Fruit fly (Drosophila melanogaster) whole organism, embryonic: Measurements from ENCODE around the gene CG14079.

Experiments used
- Atf6 ChIP-seq: fragments of 200-800 bp; sonication (Bioruptor generic); IDR thresholded peaks from 2 replicates; pipeline ENCODE4 v1.3.6; 2022; ENCODE audit warnings: missing biosample characterization, missing genetic modification characterization
- CG1024 ChIP-seq: fragments of 200-800 bp; sonication (Bioruptor generic); IDR thresholded peaks from 2 replicates; pipeline ENCODE4 v1.3.6; 2022; ENCODE audit warnings: missing biosample characterization, missing genetic modification characterization
- CG10321 ChIP-seq: fragments of 200-800 bp; sonication (Bioruptor generic); IDR thresholded peaks from 2 replicates; pipeline ENCODE4 v1.3.6; 2022; ENCODE audit warnings: missing biosample characterization, missing genetic modification characterization
- CG10462 ChIP-seq: fragments of 200-800 bp; sonication (Bioruptor generic); optimal IDR thresholded peaks from 2 replicates; lab custom pipeline; 2016; ENCODE audit warnings: missing biosample characterization, missing genetic modification characterization
- CG14014 ChIP-seq: fragments of 200-800 bp; sonication (Bioruptor generic); IDR thresholded peaks from 2 replicates; pipeline ENCODE4 v1.3.6; 2022; ENCODE audit warnings: missing biosample characterization, missing genetic modification characterization
- CG1529 ChIP-seq: fragments of 200-800 bp; sonication (Bioruptor generic); optimal IDR thresholded peaks from 3 replicates; lab custom pipeline; 2018; ENCODE audit warnings: missing biosample characterization, missing genetic modification characterization
- CG16779 ChIP-seq: fragments of 200-800 bp; sonication (Bioruptor generic); IDR thresholded peaks from 2 replicates; pipeline ENCODE4 v1.3.6; 2022; ENCODE audit warnings: missing biosample characterization, missing genetic modification characterization
- CG16815 ChIP-seq: fragments of 200-800 bp; sonication (Bioruptor generic); optimal IDR thresholded peaks from 3 replicates; lab custom pipeline; 2017; ENCODE audit warnings: missing biosample characterization, mild to moderate bottlenecking, missing genetic modification characterization
- CG17385 ChIP-seq: fragments of 200-800 bp; sonication (Bioruptor generic); optimal IDR thresholded peaks from 3 replicates; lab custom pipeline; 2018; ENCODE audit warnings: missing biosample characterization, mild to moderate bottlenecking, missing genetic modification characterization
- CG18599 ChIP-seq: fragments of 200-800 bp; sonication (Bioruptor generic); optimal IDR thresholded peaks from 3 replicates; lab custom pipeline; 2017; ENCODE audit warnings: missing biosample characterization, missing genetic modification characterization, mild to moderate bottlenecking, moderate library complexity, missing genetic modification reagents
- CG34422 ChIP-seq: fragments of 200-800 bp; sonication (Bioruptor generic); IDR thresholded peaks from 3 replicates; pipeline ENCODE4 v1.3.6; 2022; ENCODE audit warnings: missing biosample characterization, missing genetic modification characterization
- CG3726 ChIP-seq: fragments of 200-800 bp; sonication (Bioruptor generic); IDR thresholded peaks from 3 replicates; pipeline ENCODE4, ENCODE4 v1.3.6; 2022; ENCODE audit warnings: missing biosample characterization, missing genetic modification characterization
- CG3847 ChIP-seq: fragments of 200-800 bp; sonication (Bioruptor generic); IDR thresholded peaks from 2 replicates; pipeline ENCODE4 v1.3.6; 2022; ENCODE audit warnings: missing biosample characterization, missing genetic modification characterization
- CG4404 ChIP-seq: fragments of 200-800 bp; sonication (Bioruptor generic); IDR thresholded peaks from 2 replicates; pipeline ENCODE4 v1.3.6; 2022; ENCODE audit warnings: missing biosample characterization, missing genetic modification characterization
- CG4730 ChIP-seq: fragments of 200-800 bp; sonication (Bioruptor generic); IDR thresholded peaks from 2 replicates; pipeline ENCODE4 v1.3.6; 2022; ENCODE audit warnings: missing biosample characterization, missing genetic modification characterization
- CG4820 ChIP-seq: fragments of 200-800 bp; sonication (Bioruptor generic); optimal IDR thresholded peaks from 3 replicates; lab custom pipeline; 2016; ENCODE audit warnings: missing biosample characterization, missing genetic modification characterization
- CG6272 ChIP-seq: fragments of 200-800 bp; sonication (Bioruptor generic); IDR thresholded peaks from 2 replicates; pipeline ENCODE4 v1.3.6; 2022; ENCODE audit warnings: missing biosample characterization, missing genetic modification characterization
- CG7372 ChIP-seq: fragments of 200-800 bp; sonication (Bioruptor generic); IDR thresholded peaks from 2 replicates; pipeline ENCODE4 v1.3.6; 2022; ENCODE audit warnings: missing biosample characterization, missing genetic modification characterization
- CG7928 ChIP-seq: fragments of 200-800 bp; sonication (Bioruptor generic); optimal IDR thresholded peaks from 2 replicates; lab custom pipeline; 2017; ENCODE audit warnings: missing biosample characterization, mild to moderate bottlenecking, missing genetic modification characterization
- CG8290 ChIP-seq, 3 experiments: fragments of 200-800 bp; sonication (Bioruptor generic); optimal IDR thresholded peaks; 2 replicates each; lab custom pipeline; 2016 to 2019; ENCODE audit warnings: missing biosample characterization in 3 of 3, missing genetic modification characterization in 3 of 3, mild to moderate bottlenecking in 2 of 3, moderate library complexity in 1 of 3
- CkIIα-i1 ChIP-seq: fragments of 200-800 bp; sonication (Bioruptor generic); IDR thresholded peaks from 2 replicates; pipeline ENCODE4 v1.3.6; 2022; ENCODE audit warnings: missing biosample characterization, missing genetic modification characterization
- D19A ChIP-seq: fragments of 200-800 bp; optimal IDR thresholded peaks from 3 replicates; lab custom pipeline; 2019; ENCODE audit warnings: missing biosample characterization, mild to moderate bottlenecking, missing genetic modification characterization, moderate library complexity
- Drgx ChIP-seq: fragments of 200-800 bp; sonication (Bioruptor generic); IDR thresholded peaks from 2 replicates; pipeline ENCODE4 v1.3.6; 2022; ENCODE audit warnings: missing biosample characterization, missing genetic modification characterization
- HLHmδ ChIP-seq: fragments of 200-800 bp; sonication (Bioruptor generic); optimal IDR thresholded peaks from 2 replicates; lab custom pipeline; 2018; ENCODE audit warnings: missing biosample characterization, mild to moderate bottlenecking, missing genetic modification characterization, moderate library complexity
- Mad ChIP-seq: fragments of 200-800 bp; sonication (Bioruptor generic); optimal IDR thresholded peaks from 2 replicates; lab custom pipeline; 2016; ENCODE audit warnings: missing biosample characterization, missing genetic modification characterization
- Mes4 ChIP-seq: fragments of 200-800 bp; sonication (Bioruptor generic); optimal IDR thresholded peaks from 2 replicates; lab custom pipeline; 2016; ENCODE audit warnings: missing biosample characterization, missing genetic modification characterization
- Myb ChIP-seq: fragments of 200-800 bp; sonication (Bioruptor generic); optimal IDR thresholded peaks from 2 replicates; lab custom pipeline; 2016; ENCODE audit warnings: missing biosample characterization, missing genetic modification characterization
- NfI ChIP-seq: fragments of 200-800 bp; sonication (Bioruptor generic); optimal IDR thresholded peaks from 3 replicates; lab custom pipeline; 2018; ENCODE audit warnings: missing biosample characterization, mild to moderate bottlenecking, missing genetic modification characterization, moderate library complexity
- Sox100B ChIP-seq: fragments of 200-800 bp; sonication (Bioruptor generic); optimal IDR thresholded peaks from 3 replicates; lab custom pipeline; 2018; ENCODE audit warnings: missing biosample characterization, mild to moderate bottlenecking, missing genetic modification characterization
- Xbp1 ChIP-seq: fragments of 200-800 bp; sonication (Bioruptor generic); optimal IDR thresholded peaks from 3 replicates; lab custom pipeline; 2016; ENCODE audit warnings: missing biosample characterization, mild to moderate bottlenecking, missing genetic modification characterization
- bcd ChIP-seq: fragments of 200-800 bp; sonication (Bioruptor generic); optimal IDR thresholded peaks from 2 replicates; lab custom pipeline; 2017; ENCODE audit warnings: missing biosample characterization, mild to moderate bottlenecking, missing genetic modification characterization
- chif ChIP-seq, 2 experiments: fragments of 200-800 bp; sonication (Bioruptor generic); optimal IDR thresholded peaks; 3 replicates each; lab custom pipeline; 2016; ENCODE audit warnings: missing biosample characterization in 2 of 2, missing genetic modification characterization in 2 of 2
- croc ChIP-seq: fragments of 200-800 bp; sonication (Bioruptor generic); conservative IDR thresholded peaks from 3 replicates; pipeline ENCODE4 v1.3.6; 2022; ENCODE audit warnings: missing biosample characterization, missing genetic modification characterization
- esg ChIP-seq: fragments of 200-800 bp; sonication (Bioruptor generic); conservative IDR thresholded peaks from 2 replicates; pipeline ENCODE4 v1.3.6; 2022; ENCODE audit warnings: missing biosample characterization, missing genetic modification characterization
- fd102C ChIP-seq: fragments of 200-800 bp; sonication (Bioruptor generic); optimal IDR thresholded peaks from 2 replicates; lab custom pipeline; 2018; ENCODE audit warnings: missing biosample characterization, mild to moderate bottlenecking, missing genetic modification characterization, moderate library complexity
- lola ChIP-seq, 3 experiments: fragments of >200 bp in 2 of 3; fragments of 200-800 bp in 1 of 3; sonication (Bioruptor generic) in 1 of 3; optimal IDR thresholded peaks; 2 replicates each; lab custom pipeline; 2017 to 2019; ENCODE audit warnings: missing biosample characterization in 3 of 3, missing genetic modification characterization in 3 of 3, mild to moderate bottlenecking in 1 of 3, moderate library complexity in 1 of 3
- nmo ChIP-seq: fragments of 200-800 bp; sonication (Bioruptor generic); optimal IDR thresholded peaks from 2 replicates; lab custom pipeline; 2018; ENCODE audit warnings: missing biosample characterization, mild to moderate bottlenecking, missing genetic modification characterization, moderate library complexity
- odd ChIP-seq: fragments of 200-800 bp; sonication (Bioruptor generic); optimal IDR thresholded peaks from 2 replicates; lab custom pipeline; 2017; ENCODE audit warnings: missing biosample characterization, mild to moderate bottlenecking, missing genetic modification characterization
- onecut ChIP-seq: fragments of 200-800 bp; sonication (Bioruptor generic); IDR thresholded peaks from 2 replicates; pipeline ENCODE4 v1.3.6; 2022; ENCODE audit warnings: missing biosample characterization, missing genetic modification characterization
- pb ChIP-seq: fragments of 200-800 bp; sonication (Bioruptor generic); optimal IDR thresholded peaks from 3 replicates; lab custom pipeline; 2016; ENCODE audit warnings: missing biosample characterization, missing genetic modification characterization
- repo ChIP-seq: fragments of 200-800 bp; sonication (Bioruptor generic); optimal IDR thresholded peaks from 2 replicates; lab custom pipeline; 2016; ENCODE audit warnings: missing biosample characterization, missing genetic modification characterization
- run ChIP-seq: fragments of 200-800 bp; sonication (Bioruptor generic); optimal IDR thresholded peaks from 3 replicates; lab custom pipeline; 2018; ENCODE audit warnings: missing biosample characterization, mild to moderate bottlenecking, missing genetic modification characterization
- sens ChIP-seq: fragments of 200-800 bp; sonication (Bioruptor generic); peaks from one replicate; lab custom pipeline; 2016; ENCODE audit warnings: missing biosample characterization, missing genetic modification characterization
- sima ChIP-seq: fragments of 200-800 bp; sonication (Bioruptor generic); optimal IDR thresholded peaks from 2 replicates; lab custom pipeline; 2016; ENCODE audit warnings: missing biosample characterization, missing genetic modification characterization
- slou ChIP-seq: fragments of 200-800 bp; sonication (Bioruptor generic); optimal IDR thresholded peaks from 3 replicates; lab custom pipeline; 2016; ENCODE audit warnings: missing biosample characterization, missing genetic modification characterization
- sqz ChIP-seq: fragments of 200-800 bp; sonication (Bioruptor generic); optimal IDR thresholded peaks from 3 replicates; lab custom pipeline; 2018; ENCODE audit warnings: missing biosample characterization, mild to moderate bottlenecking, missing genetic modification characterization
- tio ChIP-seq: fragments of 200-800 bp; sonication (Bioruptor generic); optimal IDR thresholded peaks from 2 replicates; lab custom pipeline; 2017; ENCODE audit warnings: missing biosample characterization, missing genetic modification characterization, inconsistent platforms
- toy ChIP-seq: fragments of 200-800 bp; sonication (Bioruptor generic); IDR thresholded peaks from 2 replicates; pipeline ENCODE4 v1.3.6; 2022; ENCODE audit warnings: missing biosample characterization, missing genetic modification characterization
- unc-4 ChIP-seq: fragments of 200-800 bp; sonication (Bioruptor generic); IDR thresholded peaks from 2 replicates; pipeline ENCODE4 v1.3.6; 2022; ENCODE audit warnings: missing biosample characterization, missing genetic modification characterization; ENCODE audit not compliant: partially characterized antibody

The CG14079 gene

DNA sequence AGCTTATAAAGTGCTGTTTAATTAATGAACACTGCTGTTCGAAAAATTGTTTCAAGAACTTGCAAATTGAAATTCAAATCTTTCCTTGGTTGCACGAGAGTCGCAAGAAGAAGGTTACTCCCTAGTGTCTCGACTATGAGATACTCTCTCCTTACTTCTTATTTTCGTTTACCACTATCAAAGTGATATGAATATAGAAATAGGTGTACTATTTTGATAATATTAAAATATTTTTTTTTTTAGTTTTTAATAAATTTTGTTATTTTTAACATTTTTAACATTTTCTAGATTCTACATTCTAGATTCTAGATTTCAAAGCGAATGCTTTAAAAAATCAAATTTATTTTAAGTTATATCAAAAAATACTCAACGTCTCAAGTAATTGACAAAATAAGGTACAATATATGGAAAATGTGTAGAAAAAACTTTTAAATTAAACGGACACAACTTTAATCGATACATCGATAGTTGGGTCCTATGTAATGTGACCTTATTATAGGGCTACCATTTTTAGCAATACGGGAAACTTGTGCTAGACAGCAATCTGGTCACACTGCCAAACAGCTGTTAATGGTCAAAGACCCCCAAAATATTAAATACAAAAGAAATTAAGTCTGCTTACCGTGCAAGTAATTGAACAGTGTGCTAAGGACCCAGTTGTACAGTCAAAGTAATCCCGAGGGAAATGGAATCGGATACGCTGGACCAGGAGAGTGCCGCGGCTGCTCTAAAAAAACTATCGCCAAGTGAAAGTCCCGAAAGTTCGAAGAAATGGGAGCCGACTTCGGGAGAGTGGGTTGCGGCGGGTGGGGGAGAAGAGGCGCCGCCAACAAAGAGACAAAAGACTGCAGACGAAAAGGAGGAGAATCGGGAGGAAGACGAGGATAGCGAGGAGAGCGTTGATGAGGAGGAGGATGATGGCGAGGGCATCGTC lies 5.4 kb upstream of the CG14079 start, which contains the start of gene MESR6 (continued):
- TF ChIP-seq sqz (GFP tag; lab: Kevin White, UChicago) = no peak
- TF ChIP-seq CG1024 (GFP tag; lab: Robert Waterston, UW) = no peak
- TF ChIP-seq CG10321 (GFP tag; lab: Robert Waterston, UW) = no peak
- peak; percentile 17 for TF ChIP-seq CG4820 (GFP tag; lab: Kevin White, UChicago)
- TF ChIP-seq CG1529 (GFP tag; lab: Kevin White, UChicago) = no peak
- TF ChIP-seq Atf6 = peak; percentile 45; the same call in 1 of the 2 replicates
- no peak for TF ChIP-seq esg (GFP tag; lab: Robert Waterston, UW)
- peak; percentile 83 for TF ChIP-seq CG7928
- TF ChIP-seq sens (GFP tag; lab: Kevin White, UChicago) = peak; percentile 23
- TF ChIP-seq unc-4 = peak; percentile 85
- 0 out of 3 replicates have a peak, but pooled peaks have one; percentile 49 for TF ChIP-seq CG34422 (GFP tag; lab: Robert Waterston, UW)
- no peak for TF ChIP-seq CkIIα-i1
- TF ChIP-seq CG3726 (GFP tag; lab: Robert Waterston, UW) = no peak
- TF ChIP-seq CG6272 (GFP tag; lab: Robert Waterston, UW) = no peak
- 0 out of 2 replicates have a peak, but pooled peaks have one; percentile 9 for TF ChIP-seq CG4730 (GFP tag; lab: Robert Waterston, UW)
- TF ChIP-seq odd = no peak
- no peak for TF ChIP-seq run (tag; lab: Kevin White, UChicago)
- no peak for TF ChIP-seq fd102C (GFP tag; lab: Kevin White, UChicago)
- TF ChIP-seq bcd = no peak
- no peak for TF ChIP-seq CG7372 (GFP tag; lab: Robert Waterston, UW)
- no peak for TF ChIP-seq sima (GFP tag; lab: Kevin White, UChicago)
- no peak for TF ChIP-seq slou
- no peak for TF ChIP-seq CG14014 (GFP tag; lab: Robert Waterston, UW)
- TF ChIP-seq chif (GFP tag; optimal IDR thresholded peaks at IDR 0.05; lab: Kevin White, UChicago) = peak in 1 of 2 experiments; percentile 2
- no peak for TF ChIP-seq toy
- TF ChIP-seq Xbp1 (GFP tag; lab: Kevin White, UChicago) = peak; percentile 2
- TF ChIP-seq CG3847 (GFP tag; lab: Robert Waterston, UW) = no peak; the same call in 1 of the 2 replicates
- TF ChIP-seq repo (GFP tag; lab: Kevin White, UChicago) = no peak
- TF ChIP-seq CG10462 (GFP tag; lab: Kevin White, UChicago) = no peak
- peak; percentile 89 for TF ChIP-seq D19A
- no peak for TF ChIP-seq NfI (GFP tag; lab: Kevin White, UChicago)
- TF ChIP-seq nmo (GFP tag; lab: Kevin White, UChicago) = peak; percentile 56
- no peak for TF ChIP-seq Mes4 (GFP tag; lab: Kevin White, UChicago)
- TF ChIP-seq HLHmδ (GFP tag; lab: Kevin White, UChicago) = no peak
- no peak for TF ChIP-seq Mad (GFP tag; lab: Kevin White, UChicago)
- TF ChIP-seq CG8290 (GFP tag; optimal IDR thresholded peaks at IDR 0.05; lab: Kevin White, UChicago) = no peak
- peak in 1 of 2 experiments; percentile 68 for TF ChIP-seq CG8290 (tag; optimal IDR thresholded peaks at IDR 0.05; lab: Kevin White, UChicago)
- TF ChIP-seq Drgx (GFP tag; lab: Robert Waterston, UW) = no peak
- TF ChIP-seq CG18599 (GFP tag; lab: Kevin White, UChicago) = no peak
- TF ChIP-seq CG16779 (GFP tag; lab: Robert Waterston, UW) = no peak
- TF ChIP-seq CG4404 (GFP tag; lab: Robert Waterston, UW) = no peak
- TF ChIP-seq Myb (GFP tag; lab: Kevin White, UChicago) = peak; percentile 99
- TF ChIP-seq onecut (GFP tag; lab: Robert Waterston, UW) = no peak
- no peak for TF ChIP-seq tio (GFP tag; lab: Kevin White, UChicago)
- TF ChIP-seq Sox100B (GFP tag; lab: Kevin White, UChicago) = peak; percentile 31
- no peak for TF ChIP-seq pb (GFP tag; lab: Kevin White, UChicago)
- TF ChIP-seq CG17385 (GFP tag; lab: Kevin White, UChicago) = peak; percentile 33
- TF ChIP-seq CG16815 (GFP tag; lab: Kevin White, UChicago) = no peak
- TF ChIP-seq lola (GFP tag; optimal IDR thresholded peaks at IDR 0.05; lab: Kevin White, UChicago) = no peak
- TF ChIP-seq croc = no peak
